Worm (Caenorhabditis elegans): Measurements from ENCODE around the gene cbd-1.
"Not testable (repeated sequence)": the region's sequence is repeated elsewhere in the genome, so short reads cannot be mapped to it uniquely, and the experiment has no call there.

DNA sequence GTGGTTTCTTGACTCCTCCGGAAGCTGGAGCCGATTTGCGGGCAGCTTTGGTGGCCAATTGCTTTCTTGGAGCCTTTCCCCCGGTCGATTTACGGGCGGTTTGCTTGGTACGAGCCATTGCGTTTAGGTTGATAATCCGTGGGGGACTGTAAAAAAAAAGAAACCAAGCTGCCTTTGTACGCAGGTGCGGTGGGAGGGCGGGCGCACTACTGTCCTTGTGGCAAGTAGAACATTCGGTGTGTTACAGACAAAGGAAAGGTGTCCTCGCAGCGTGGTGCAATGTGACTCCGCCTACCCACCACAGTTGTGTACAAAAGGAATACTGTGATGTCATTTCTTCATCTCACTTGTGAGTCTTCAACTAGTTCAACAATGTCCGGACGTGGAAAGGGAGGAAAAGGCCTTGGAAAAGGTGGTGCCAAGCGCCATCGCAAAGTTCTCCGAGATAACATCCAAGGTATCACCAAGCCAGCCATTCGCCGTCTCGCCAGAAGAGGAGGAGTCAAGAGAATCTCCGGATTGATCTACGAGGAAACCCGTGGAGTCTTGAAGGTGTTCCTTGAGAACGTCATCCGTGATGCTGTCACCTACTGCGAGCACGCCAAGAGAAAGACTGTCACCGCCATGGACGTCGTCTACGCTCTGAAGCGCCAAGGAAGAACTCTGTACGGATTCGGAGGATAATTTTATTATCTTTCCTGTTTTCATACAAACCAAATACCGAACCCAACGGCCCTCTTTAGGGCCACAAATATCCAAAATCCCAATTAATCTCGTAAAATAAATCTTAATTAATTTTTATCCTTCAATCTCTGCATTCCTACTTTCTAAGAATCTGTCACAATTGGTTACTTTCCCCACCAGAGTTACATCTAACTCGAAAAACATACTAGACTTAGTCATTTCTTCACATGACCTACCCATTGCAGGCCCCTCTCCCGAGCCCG, 34.2 kb downstream of the cbd-1 start, which contains the start of the genes his-63 and his-64:
- TF ChIP-seq unc-130 (GFP tag; optimal IDR thresholded peaks at IDR 0.05); pha-4 (tag; optimal IDR thresholded peaks at IDR 0.05); K12H6.12 (tag; optimal IDR thresholded peaks at IDR 0.05): not testable (repeated sequence)
